Fruit fly (Drosophila melanogaster) whole organism, embryonic: ENCODE results near the gene CG3342.

Source experiments
- BEAF-32 ChIP-seq: fragments of 200-800 bp; sonication (Bioruptor generic); optimal IDR thresholded peaks from 3 replicates; lab custom pipeline; 2017; ENCODE audit warnings: missing biosample characterization, missing genetic modification characterization, mild to moderate bottlenecking, moderate library complexity, missing genetic modification reagents
- Blimp-1 ChIP-seq: fragments of 200-800 bp; sonication (Bioruptor generic); optimal IDR thresholded peaks from 3 replicates; lab custom pipeline; 2018; ENCODE audit warnings: missing biosample characterization, missing genetic modification characterization, mild to moderate bottlenecking, moderate library complexity, missing genetic modification reagents
- C15 ChIP-seq: fragments of 200-800 bp; sonication (Bioruptor generic); IDR thresholded peaks from 3 replicates; pipeline ENCODE4 v1.3.6; 2022; ENCODE audit warnings: missing biosample characterization, missing genetic modification characterization
- CG10147 ChIP-seq: fragments of 200-800 bp; sonication (Bioruptor generic); optimal IDR thresholded peaks from 2 replicates; lab custom pipeline; 2019; ENCODE audit warnings: missing biosample characterization, mild to moderate bottlenecking, missing genetic modification characterization, moderate library complexity
- CG11560 ChIP-seq: fragments of 200-800 bp; sonication (Bioruptor generic); IDR thresholded peaks from 3 replicates; pipeline ENCODE4 v1.3.6; 2022; ENCODE audit warnings: missing biosample characterization, missing genetic modification characterization
- CG12744 ChIP-seq: fragments of 200-800 bp; sonication (Bioruptor generic); optimal IDR thresholded peaks from 2 replicates; lab custom pipeline; 2016; ENCODE audit warnings: missing biosample characterization, missing genetic modification characterization
- CG14050 ChIP-seq: fragments of 200-800 bp; sonication (Bioruptor generic); IDR thresholded peaks from 3 replicates; pipeline ENCODE4 v1.3.6; 2022; ENCODE audit warnings: missing biosample characterization, missing genetic modification characterization
- CG14441 ChIP-seq: fragments of 200-800 bp; sonication (Bioruptor generic); IDR thresholded peaks from 2 replicates; pipeline ENCODE4 v1.3.6; 2022; ENCODE audit warnings: missing biosample characterization, missing genetic modification characterization
- CG14965 ChIP-seq: fragments of 200-800 bp; sonication (Bioruptor generic); optimal IDR thresholded peaks from 2 replicates; lab custom pipeline; 2016; ENCODE audit warnings: missing biosample characterization, missing genetic modification characterization, borderline replicate concordance
- CG17186 ChIP-seq: fragments of 200-800 bp; sonication (Bioruptor generic); optimal IDR thresholded peaks from 3 replicates; lab custom pipeline; 2017; ENCODE audit warnings: missing biosample characterization, missing genetic modification reagents, missing genetic modification characterization
- CG17359 ChIP-seq: fragments of 200-800 bp; sonication (Bioruptor generic); optimal IDR thresholded peaks from 3 replicates; lab custom pipeline; 2018; ENCODE audit warnings: missing biosample characterization, mild to moderate bottlenecking, missing genetic modification characterization, moderate library complexity
- CG32767 ChIP-seq: fragments of 200-800 bp; sonication (Bioruptor generic); IDR thresholded peaks from 2 replicates; pipeline ENCODE4 v1.3.6; 2022; ENCODE audit warnings: missing biosample characterization, missing genetic modification characterization
- CG33213 ChIP-seq: fragments of 200-800 bp; sonication (Bioruptor generic); optimal IDR thresholded peaks from 3 replicates; lab custom pipeline; 2016; ENCODE audit warnings: missing biosample characterization, missing genetic modification characterization
- CG4360 ChIP-seq: fragments of 200-800 bp; sonication (Bioruptor generic); IDR thresholded peaks from 2 replicates; pipeline ENCODE4 v1.3.6; 2022; ENCODE audit warnings: missing biosample characterization, missing genetic modification characterization
- CG4730 ChIP-seq: fragments of 200-800 bp; sonication (Bioruptor generic); IDR thresholded peaks from 2 replicates; pipeline ENCODE4 v1.3.6; 2022; ENCODE audit warnings: missing biosample characterization, missing genetic modification characterization
- CG4820 ChIP-seq: fragments of 200-800 bp; sonication (Bioruptor generic); optimal IDR thresholded peaks from 3 replicates; lab custom pipeline; 2016; ENCODE audit warnings: missing biosample characterization, missing genetic modification characterization
- CG7839 ChIP-seq: fragments of 200-800 bp; sonication (Bioruptor generic); optimal IDR thresholded peaks from 3 replicates; lab custom pipeline; 2018; ENCODE audit warnings: missing biosample characterization, mild to moderate bottlenecking, missing genetic modification characterization, moderate library complexity
- CG7987 ChIP-seq: fragments of 200-800 bp; sonication (Bioruptor generic); optimal IDR thresholded peaks from 2 replicates; lab custom pipeline; 2018; ENCODE audit warnings: missing biosample characterization, mild to moderate bottlenecking, missing genetic modification characterization, moderate library complexity
- CG9215 ChIP-seq: fragments of 200-800 bp; sonication (Bioruptor generic); IDR thresholded peaks from 2 replicates; pipeline ENCODE4 v1.3.6; 2022; ENCODE audit warnings: missing biosample characterization, missing genetic modification characterization
- CG9727 ChIP-seq: fragments of 200-800 bp; sonication (Bioruptor generic); optimal IDR thresholded peaks from 3 replicates; lab custom pipeline; 2017; ENCODE audit warnings: missing biosample characterization, mild to moderate bottlenecking, missing genetic modification characterization
- Camta ChIP-seq: fragments of 200-800 bp; sonication (Bioruptor generic); optimal IDR thresholded peaks from 2 replicates; lab custom pipeline; 2016; ENCODE audit warnings: missing biosample characterization, missing genetic modification characterization
- Dll ChIP-seq: fragments of 200-800 bp; sonication (Bioruptor generic); IDR thresholded peaks from 4 replicates; pipeline ENCODE4 v1.3.6; 2022; ENCODE audit warnings: missing biosample characterization, missing genetic modification characterization; ENCODE audit not compliant: partially characterized antibody
- Dp ChIP-seq: fragments of 200-800 bp; sonication (Bioruptor generic); optimal IDR thresholded peaks from 2 replicates; lab custom pipeline; 2018; ENCODE audit warnings: missing biosample characterization, mild to moderate bottlenecking, missing genetic modification characterization, moderate library complexity
- Eip74EF ChIP-seq, 2 experiments: fragments of 200-800 bp in 1 of 2; fragments of >200 bp in 1 of 2; sonication (Bioruptor generic) in 1 of 2; optimal IDR thresholded peaks; 2 replicates each; lab custom pipeline; 2017 to 2019; ENCODE audit warnings: missing biosample characterization in 2 of 2, missing genetic modification characterization in 2 of 2, mild to moderate bottlenecking in 1 of 2, moderate library complexity in 1 of 2
- H2.0 ChIP-seq: fragments of 200-800 bp; sonication (Bioruptor generic); IDR thresholded peaks from 2 replicates; pipeline ENCODE4 v1.3.6; 2022; ENCODE audit warnings: missing biosample characterization, missing genetic modification characterization
- Mrtf ChIP-seq: fragments of 200-800 bp; sonication (Bioruptor generic); IDR thresholded peaks from 3 replicates; pipeline ENCODE4 v1.3.6; 2022; ENCODE audit warnings: missing biosample characterization, missing genetic modification characterization
- NFAT ChIP-seq: fragments of 200-800 bp; sonication (Bioruptor generic); IDR thresholded peaks from 2 replicates; pipeline ENCODE4 v1.3.6; 2022; ENCODE audit warnings: missing biosample characterization, missing genetic modification characterization
- Rx ChIP-seq: fragments of 200-800 bp; sonication (Bioruptor generic); IDR thresholded peaks from 2 replicates; pipeline ENCODE4 v1.3.6; 2022; ENCODE audit warnings: missing biosample characterization, missing genetic modification characterization
- Vsx1 ChIP-seq: fragments of 200-800 bp; sonication (Bioruptor generic); optimal IDR thresholded peaks from 2 replicates; lab custom pipeline; 2017; ENCODE audit warnings: missing biosample characterization, mild to moderate bottlenecking, missing genetic modification characterization, missing genetic modification reagents
- bowl ChIP-seq: fragments of 200-800 bp; sonication (Bioruptor generic); IDR thresholded peaks from 2 replicates; pipeline ENCODE4 v1.3.6; 2022; ENCODE audit warnings: missing biosample characterization, missing genetic modification characterization
- bsh ChIP-seq, 2 experiments: fragments of 200-800 bp; sonication (Bioruptor generic); optimal IDR thresholded peaks; 2 replicates each; lab custom pipeline; 2017 to 2018; ENCODE audit warnings: mild to moderate bottlenecking in 2 of 2, missing biosample characterization in 2 of 2, missing genetic modification characterization in 2 of 2, moderate library complexity in 1 of 2
- chinmo ChIP-seq: fragments of 200-800 bp; sonication (Bioruptor generic); IDR thresholded peaks from 4 replicates; pipeline ENCODE4 v1.3.6; 2022; ENCODE audit warnings: missing biosample characterization, missing genetic modification characterization; ENCODE audit not compliant: partially characterized antibody
- crc ChIP-seq: fragments of 200-800 bp; sonication (Bioruptor generic); optimal IDR thresholded peaks from 2 replicates; lab custom pipeline; 2016; ENCODE audit warnings: missing biosample characterization, missing genetic modification characterization
- dimm ChIP-seq: fragments of 200-800 bp; sonication (Bioruptor generic); IDR thresholded peaks from 2 replicates; pipeline ENCODE4 v1.3.6; 2022; ENCODE audit warnings: missing biosample characterization, missing genetic modification characterization
- dmrt99B ChIP-seq: fragments of 200-800 bp; sonication (Bioruptor generic); optimal IDR thresholded peaks from 2 replicates; lab custom pipeline; 2018; ENCODE audit warnings: missing biosample characterization, mild to moderate bottlenecking, missing genetic modification characterization, moderate library complexity
- esg ChIP-seq: fragments of 200-800 bp; sonication (Bioruptor generic); conservative IDR thresholded peaks from 2 replicates; pipeline ENCODE4 v1.3.6; 2022; ENCODE audit warnings: missing biosample characterization, missing genetic modification characterization
- inv ChIP-seq: fragments of 200-800 bp; sonication (Bioruptor generic); IDR thresholded peaks from 2 replicates; pipeline ENCODE4 v1.3.6; 2022; ENCODE audit warnings: missing biosample characterization, missing genetic modification characterization; ENCODE audit not compliant: partially characterized antibody
- jigr1 ChIP-seq: fragments of 200-800 bp; sonication (Bioruptor generic); IDR thresholded peaks from 3 replicates; pipeline ENCODE4 v1.3.6; 2022; ENCODE audit warnings: missing biosample characterization, missing genetic modification characterization
- knrl ChIP-seq: fragments of 200-800 bp; sonication (Bioruptor generic); IDR thresholded peaks from 3 replicates; pipeline ENCODE4 v1.3.6; 2022; ENCODE audit warnings: missing biosample characterization, missing genetic modification characterization; ENCODE audit not compliant: partially characterized antibody
- lilli ChIP-seq: fragments of 200-800 bp; sonication (Bioruptor generic); optimal IDR thresholded peaks from 3 replicates; lab custom pipeline; 2016; ENCODE audit warnings: missing biosample characterization, missing genetic modification characterization
- mam ChIP-seq: fragments of 200-800 bp; sonication (Bioruptor generic); optimal IDR thresholded peaks from 3 replicates; lab custom pipeline; 2016; ENCODE audit warnings: missing biosample characterization, missing genetic modification characterization
- onecut ChIP-seq: fragments of 200-800 bp; sonication (Bioruptor generic); IDR thresholded peaks from 2 replicates; pipeline ENCODE4 v1.3.6; 2022; ENCODE audit warnings: missing biosample characterization, missing genetic modification characterization
- otp ChIP-seq: fragments of 200-800 bp; sonication (Bioruptor generic); IDR thresholded peaks from 3 replicates; pipeline ENCODE4, ENCODE4 v1.3.6; 2022; ENCODE audit warnings: missing biosample characterization, missing genetic modification characterization
- pnt ChIP-seq: fragments of 200-800 bp; sonication (Bioruptor generic); optimal IDR thresholded peaks from 3 replicates; lab custom pipeline; 2016; ENCODE audit warnings: missing biosample characterization, missing genetic modification characterization
- sob ChIP-seq: fragments of 200-800 bp; sonication (Bioruptor generic); IDR thresholded peaks from 2 replicates; pipeline ENCODE4 v1.3.6; 2022; ENCODE audit warnings: missing biosample characterization, missing genetic modification characterization
- tgo ChIP-seq: fragments of 200-800 bp; sonication (Bioruptor generic); IDR thresholded peaks from 3 replicates; pipeline ENCODE4 v1.3.6; 2022; ENCODE audit warnings: missing biosample characterization, missing genetic modification characterization
- twi ChIP-seq: fragments of 200-800 bp; optimal IDR thresholded peaks from 2 replicates; lab custom pipeline; 2019; ENCODE audit warnings: missing biosample characterization, mild to moderate bottlenecking, missing genetic modification characterization, moderate library complexity
- tx ChIP-seq: fragments of 200-800 bp; sonication (Bioruptor generic); optimal IDR thresholded peaks from 2 replicates; lab custom pipeline; 2016; ENCODE audit warnings: missing biosample characterization, missing genetic modification characterization
- vnd ChIP-seq: fragments of 200-800 bp; sonication (Bioruptor generic); IDR thresholded peaks from 3 replicates; pipeline ENCODE4 v1.3.6; 2022; ENCODE audit warnings: missing biosample characterization, missing genetic modification characterization; ENCODE audit not compliant: partially characterized antibody

Gene CG3342

DNA sequence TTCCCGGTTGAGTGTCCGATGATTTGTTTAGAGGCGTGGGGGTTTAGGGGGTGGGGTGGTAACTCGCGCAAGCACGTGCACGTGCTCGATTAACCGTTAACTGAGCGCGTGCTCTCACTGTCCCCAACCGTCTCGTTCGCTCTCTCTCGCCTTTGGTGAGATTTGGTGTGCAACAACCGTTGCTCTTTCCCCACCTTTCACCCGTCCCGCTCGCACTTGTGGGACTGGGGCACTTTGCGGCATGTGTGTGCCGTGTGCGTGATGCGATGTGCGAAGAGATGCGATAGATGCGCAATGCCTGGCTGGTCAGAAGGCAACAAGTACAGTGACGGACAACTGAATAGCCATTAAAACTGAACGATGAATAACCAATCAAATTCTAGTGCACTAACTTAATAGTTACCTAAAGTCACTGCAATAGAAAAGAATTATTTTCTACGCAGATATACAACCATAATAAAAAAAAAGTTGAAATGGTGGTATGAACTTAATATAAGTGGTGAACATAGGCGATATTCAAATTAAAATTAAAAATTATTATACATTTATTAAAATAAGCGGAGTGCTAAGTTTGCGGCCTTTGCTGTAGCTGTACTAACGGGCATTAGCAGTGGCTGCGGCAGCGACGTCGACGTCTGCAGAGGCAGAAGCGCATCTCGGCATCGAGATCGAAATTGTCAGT, 43.7 kb upstream of the CG3342 start (continued):
- peak; percentile 86 for TF ChIP-seq CG32767 (GFP tag; lab: Robert Waterston, UW)
- peak; percentile 86 for TF ChIP-seq CG4820 (GFP tag; lab: Kevin White, UChicago)
- TF ChIP-seq lilli (GFP tag; lab: Kevin White, UChicago), result peak; percentile 56
- TF ChIP-seq CG4730 (GFP tag; lab: Robert Waterston, UW), result peak; percentile 58
- peak; percentile 34 for TF ChIP-seq Camta (GFP tag; lab: Kevin White, UChicago)
- peak; percentile 18; the same call in 1 of the 2 replicates for TF ChIP-seq NFAT (GFP tag; lab: Robert Waterston, UW)
- TF ChIP-seq vnd (GFP tag; lab: Robert Waterston, UW), result no peak
- peak; percentile 83 for TF ChIP-seq twi
- TF ChIP-seq tgo (GFP tag; lab: Robert Waterston, UW), result peak; percentile 87
- TF ChIP-seq onecut (GFP tag; lab: Robert Waterston, UW), result peak; percentile 79
- TF ChIP-seq inv (GFP tag; lab: Robert Waterston, UW), result no peak
- TF ChIP-seq Rx, result peak; percentile 79
- TF ChIP-seq dimm (GFP tag; lab: Robert Waterston, UW), result peak; percentile 44; the same call in 1 of the 2 replicates
- no peak for TF ChIP-seq bowl (GFP tag; lab: Robert Waterston, UW)
- no peak for TF ChIP-seq Dp (GFP tag; lab: Kevin White, UChicago)
- no peak for TF ChIP-seq CG4360 (GFP tag; lab: Robert Waterston, UW)
- TF ChIP-seq esg (GFP tag; lab: Robert Waterston, UW), result peak; percentile 82
- TF ChIP-seq CG17359 (tag; lab: Kevin White, UChicago), result peak; percentile 90
- TF ChIP-seq CG10147 (GFP tag; lab: Kevin White, UChicago), result peak; percentile 81
- TF ChIP-seq C15 (GFP tag; lab: Robert Waterston, UW), result no peak
- no peak for TF ChIP-seq CG33213 (GFP tag; lab: Kevin White, UChicago)
- 0 out of 3 replicates have a peak, but pooled peaks have one; percentile 47 for TF ChIP-seq otp (GFP tag; lab: Robert Waterston, UW)
- TF ChIP-seq CG12744 (GFP tag; lab: Kevin White, UChicago), result no peak
- TF ChIP-seq CG14441 (GFP tag; lab: Robert Waterston, UW), result peak; percentile 66; the same call in 1 of the 2 replicates
- peak; percentile 66 for TF ChIP-seq CG9215
- TF ChIP-seq mam (GFP tag; lab: Kevin White, UChicago), result no peak
- TF ChIP-seq CG7839 (tag; lab: Kevin White, UChicago), result peak; percentile 93
- TF ChIP-seq CG14965 (GFP tag; lab: Kevin White, UChicago), result no peak
- TF ChIP-seq Eip74EF (GFP tag; optimal IDR thresholded peaks at IDR 0.05; lab: Kevin White, UChicago), result peak in 1 of 2 experiments; percentile 86
- TF ChIP-seq CG17186 (GFP tag; lab: Kevin White, UChicago), result peak; percentile 52
- TF ChIP-seq tx (GFP tag; lab: Kevin White, UChicago), result no peak
- peak; percentile 91 for TF ChIP-seq CG9727 (GFP tag; lab: Kevin White, UChicago)
- no peak for TF ChIP-seq crc
- no peak for TF ChIP-seq CG7987 (GFP tag; lab: Kevin White, UChicago)
- peak; percentile 88 to 93 for TF ChIP-seq bsh (GFP tag; optimal IDR thresholded peaks at IDR 0.05; lab: Kevin White, UChicago)
- peak; percentile 48; the same call in 1 of the 3 replicates for TF ChIP-seq Mrtf
- peak; percentile 95 for TF ChIP-seq dmrt99B (tag; lab: Kevin White, UChicago)
- peak; percentile 72 for TF ChIP-seq sob
- 0 out of 4 replicates have a peak, but pooled peaks have one; percentile 40 for TF ChIP-seq chinmo (GFP tag; lab: Robert Waterston, UW)
- TF ChIP-seq jigr1, result peak; percentile 83
- peak; percentile 74 for TF ChIP-seq Vsx1 (GFP tag; lab: Kevin White, UChicago)
- TF ChIP-seq pnt (GFP tag; lab: Kevin White, UChicago), result peak; percentile 52
- TF ChIP-seq Dll (GFP tag; lab: Robert Waterston, UW), result no peak
- peak; percentile 79 for TF ChIP-seq H2.0
- TF ChIP-seq BEAF-32 (GFP tag; lab: Kevin White, UChicago), result no peak
- peak; percentile 65 for TF ChIP-seq CG14050
- TF ChIP-seq knrl (GFP tag; lab: Robert Waterston, UW), result no peak
- TF ChIP-seq Blimp-1 (GFP tag; lab: Kevin White, UChicago), result peak; percentile 89
- peak; percentile 27; the same call in 1 of the 3 replicates for TF ChIP-seq CG11560 (tag; lab: Robert Waterston, UW)
